Fruit fly (Drosophila melanogaster) whole organism, embryonic: Measurements from ENCODE around the gene CG42302.
A peak's percentile ranks its signal among the peaks of the same experiment; 100 is the strongest.

ENCODE experiments used
- ATbp ChIP-seq: fragments of 200-800 bp; sonication (Bioruptor generic); optimal IDR thresholded peaks from 2 replicates; lab custom pipeline; 2017; ENCODE audit warnings: missing biosample characterization, mild to moderate bottlenecking, missing genetic modification characterization, missing genetic modification reagents
- B-H1 ChIP-seq: fragments of 200-800 bp; sonication (Bioruptor generic); IDR thresholded peaks from 3 replicates; pipeline ENCODE4 v1.3.6; 2022; ENCODE audit warnings: missing biosample characterization, missing genetic modification characterization
- C15 ChIP-seq: fragments of 200-800 bp; sonication (Bioruptor generic); IDR thresholded peaks from 3 replicates; pipeline ENCODE4 v1.3.6; 2022; ENCODE audit warnings: missing biosample characterization, missing genetic modification characterization
- CG10431 ChIP-seq: fragments of 200-800 bp; sonication (Bioruptor generic); optimal IDR thresholded peaks from 3 replicates; lab custom pipeline; 2018; ENCODE audit warnings: missing biosample characterization, mild to moderate bottlenecking, missing genetic modification characterization
- CG10565 ChIP-seq: fragments of 200-800 bp; sonication (Bioruptor generic); optimal IDR thresholded peaks from 3 replicates; lab custom pipeline; 2016; ENCODE audit warnings: missing biosample characterization, mild to moderate bottlenecking, missing genetic modification characterization
- CG11085 ChIP-seq: fragments of 200-800 bp; sonication (Bioruptor generic); IDR thresholded peaks from 2 replicates; pipeline ENCODE4 v1.3.6; 2022; ENCODE audit warnings: missing biosample characterization, missing genetic modification characterization
- CG11456 ChIP-seq: fragments of 200-800 bp; sonication (Bioruptor generic); IDR thresholded peaks from 3 replicates; pipeline ENCODE4 v1.3.6; 2022; ENCODE audit warnings: missing biosample characterization, missing genetic modification characterization
- CG12071 ChIP-seq: fragments of 200-800 bp; sonication (Bioruptor generic); optimal IDR thresholded peaks from 3 replicates; lab custom pipeline; 2018; ENCODE audit warnings: missing biosample characterization, mild to moderate bottlenecking, missing genetic modification characterization
- CG13894 ChIP-seq: fragments of 200-800 bp; sonication (Bioruptor generic); optimal IDR thresholded peaks from 3 replicates; lab custom pipeline; 2018; ENCODE audit warnings: missing biosample characterization, mild to moderate bottlenecking, missing genetic modification characterization, moderate library complexity
- CG15514 ChIP-seq: fragments of 200-800 bp; sonication (Bioruptor generic); optimal IDR thresholded peaks from 3 replicates; lab custom pipeline; 2017; ENCODE audit warnings: missing biosample characterization, missing genetic modification characterization, mild to moderate bottlenecking, moderate library complexity, missing genetic modification reagents
- CG15696 ChIP-seq: fragments of 200-800 bp; sonication (Bioruptor generic); optimal IDR thresholded peaks from 2 replicates; lab custom pipeline; 2019; ENCODE audit warnings: missing biosample characterization, mild to moderate bottlenecking, missing genetic modification characterization, moderate library complexity
- CG1792 ChIP-seq: fragments of 200-800 bp; sonication (Bioruptor generic); optimal IDR thresholded peaks from 2 replicates; lab custom pipeline; 2016; ENCODE audit warnings: missing biosample characterization, missing genetic modification characterization
- CG18619 ChIP-seq: fragments of 200-800 bp; sonication (Bioruptor generic); optimal IDR thresholded peaks from 3 replicates; lab custom pipeline; 2017; ENCODE audit warnings: missing biosample characterization, mild to moderate bottlenecking, missing genetic modification characterization
- CG2129 ChIP-seq: fragments of 200-800 bp; sonication (Bioruptor generic); IDR thresholded peaks from 2 replicates; pipeline ENCODE4 v1.3.6; 2022; ENCODE audit warnings: missing biosample characterization, missing genetic modification characterization; ENCODE audit not compliant: partially characterized antibody
- CG30403 ChIP-seq: fragments of 200-800 bp; sonication (Bioruptor generic); optimal IDR thresholded peaks from 3 replicates; lab custom pipeline; 2016; ENCODE audit warnings: missing biosample characterization, missing genetic modification characterization
- CG32772 ChIP-seq: fragments of 200-800 bp; sonication (Bioruptor generic); IDR thresholded peaks from 2 replicates; pipeline ENCODE4 v1.3.6; 2022; ENCODE audit warnings: missing biosample characterization, missing genetic modification characterization
- CG3847 ChIP-seq: fragments of 200-800 bp; sonication (Bioruptor generic); IDR thresholded peaks from 2 replicates; pipeline ENCODE4 v1.3.6; 2022; ENCODE audit warnings: missing biosample characterization, missing genetic modification characterization
- CG3995 ChIP-seq: fragments of 200-800 bp; sonication (Bioruptor generic); optimal IDR thresholded peaks from 3 replicates; lab custom pipeline; 2016; ENCODE audit warnings: missing biosample characterization, missing genetic modification characterization
- CG4282 ChIP-seq: fragments of 200-800 bp; sonication (Bioruptor generic); optimal IDR thresholded peaks from 2 replicates; lab custom pipeline; 2016; ENCODE audit warnings: missing biosample characterization, missing genetic modification characterization
- CG6765 ChIP-seq: fragments of 200-800 bp; sonication (Bioruptor generic); optimal IDR thresholded peaks from 3 replicates; lab custom pipeline; 2017; ENCODE audit warnings: missing biosample characterization, mild to moderate bottlenecking, missing genetic modification characterization
- CG9215 ChIP-seq: fragments of 200-800 bp; sonication (Bioruptor generic); IDR thresholded peaks from 2 replicates; pipeline ENCODE4 v1.3.6; 2022; ENCODE audit warnings: missing biosample characterization, missing genetic modification characterization
- Chrac-16 ChIP-seq: fragments of 200-800 bp; sonication (Bioruptor generic); optimal IDR thresholded peaks from 3 replicates; lab custom pipeline; 2016; ENCODE audit warnings: missing biosample characterization, missing genetic modification characterization
- CoRest ChIP-seq: fragments of 200-800 bp; sonication (Bioruptor generic); optimal IDR thresholded peaks from 3 replicates; lab custom pipeline; 2018; ENCODE audit warnings: missing biosample characterization, mild to moderate bottlenecking, missing genetic modification characterization, moderate library complexity
- CrebB ChIP-seq: fragments of 200-800 bp; sonication (Bioruptor generic); optimal IDR thresholded peaks from 3 replicates; lab custom pipeline; 2018; ENCODE audit warnings: missing biosample characterization, mild to moderate bottlenecking, missing genetic modification characterization
- D ChIP-seq, 2 experiments: fragments of 200-800 bp in 1 of 2; fragments of >200 bp in 1 of 2; sonication (Bioruptor generic) in 1 of 2; optimal IDR thresholded peaks; 2 replicates in 1 of 2; 3 replicates in 1 of 2; lab custom pipeline; 2017; ENCODE audit warnings: mild to moderate bottlenecking in 1 of 2, missing biosample characterization in 1 of 2, missing genetic modification characterization in 1 of 2, missing genetic modification reagents in 1 of 2
- Dip3 ChIP-seq: fragments of 200-800 bp; sonication (Bioruptor generic); optimal IDR thresholded peaks from 3 replicates; lab custom pipeline; 2016; ENCODE audit warnings: missing biosample characterization, missing genetic modification characterization
- Ets65A ChIP-seq: fragments of 200-800 bp; sonication (Bioruptor generic); peaks from one replicate; lab custom pipeline; 2016; ENCODE audit warnings: missing biosample characterization, missing genetic modification characterization
- H2.0 ChIP-seq: fragments of 200-800 bp; sonication (Bioruptor generic); IDR thresholded peaks from 2 replicates; pipeline ENCODE4 v1.3.6; 2022; ENCODE audit warnings: missing biosample characterization, missing genetic modification characterization
- Nf-YB ChIP-seq: fragments of 200-800 bp; sonication (Bioruptor generic); optimal IDR thresholded peaks from 3 replicates; lab custom pipeline; 2019; ENCODE audit warnings: missing biosample characterization, mild to moderate bottlenecking, missing genetic modification characterization, moderate library complexity
- NfI ChIP-seq: fragments of 200-800 bp; sonication (Bioruptor generic); optimal IDR thresholded peaks from 3 replicates; lab custom pipeline; 2018; ENCODE audit warnings: missing biosample characterization, mild to moderate bottlenecking, missing genetic modification characterization, moderate library complexity
- Sox100B ChIP-seq: fragments of 200-800 bp; sonication (Bioruptor generic); optimal IDR thresholded peaks from 3 replicates; lab custom pipeline; 2018; ENCODE audit warnings: missing biosample characterization, mild to moderate bottlenecking, missing genetic modification characterization
- Trl ChIP-seq, 3 experiments: fragments of >200 bp in 2 of 3; fragments of 200-800 bp in 1 of 3; sonication (Bioruptor generic) in 1 of 3; optimal IDR thresholded peaks; 2 replicates in 1 of 3; 3 replicates in 2 of 3; lab custom pipeline; 2016 to 2017; ENCODE audit warnings: missing biosample characterization in 1 of 3, missing genetic modification characterization in 1 of 3
- ara ChIP-seq: fragments of 200-800 bp; sonication (Bioruptor generic); IDR thresholded peaks from 2 replicates; pipeline ENCODE4 v1.3.6; 2022; ENCODE audit warnings: missing biosample characterization, missing genetic modification characterization
- cg ChIP-seq: fragments of 200-800 bp; sonication (Bioruptor generic); optimal IDR thresholded peaks from 3 replicates; lab custom pipeline; 2019; ENCODE audit warnings: missing biosample characterization, mild to moderate bottlenecking, missing genetic modification characterization, moderate library complexity
- croc ChIP-seq: fragments of 200-800 bp; sonication (Bioruptor generic); conservative IDR thresholded peaks from 3 replicates; pipeline ENCODE4 v1.3.6; 2022; ENCODE audit warnings: missing biosample characterization, missing genetic modification characterization
- cwo ChIP-seq: fragments of 200-800 bp; sonication (Bioruptor generic); optimal IDR thresholded peaks from 3 replicates; lab custom pipeline; 2017; ENCODE audit warnings: missing biosample characterization, missing genetic modification characterization, mild to moderate bottlenecking, moderate library complexity, missing genetic modification reagents
- da ChIP-seq: fragments of 200-800 bp; sonication (Bioruptor generic); optimal IDR thresholded peaks from 2 replicates; lab custom pipeline; 2016; ENCODE audit warnings: missing biosample characterization, missing genetic modification characterization
- fd3F ChIP-seq: fragments of 200-800 bp; sonication (Bioruptor generic); optimal IDR thresholded peaks from 2 replicates; lab custom pipeline; 2018; ENCODE audit warnings: missing biosample characterization, mild to moderate bottlenecking, missing genetic modification characterization, moderate library complexity
- gem ChIP-seq: fragments of 200-800 bp; sonication (Bioruptor generic); optimal IDR thresholded peaks from 2 replicates; lab custom pipeline; 2019; ENCODE audit warnings: missing biosample characterization, mild to moderate bottlenecking, missing genetic modification characterization, moderate library complexity
- grn ChIP-seq: fragments of 200-800 bp; sonication (Bioruptor generic); optimal IDR thresholded peaks from 3 replicates; lab custom pipeline; 2017; ENCODE audit warnings: missing biosample characterization, missing genetic modification characterization
- hkb ChIP-seq, 2 experiments: fragments of 200-800 bp in 1 of 2; fragments of >200 bp in 1 of 2; sonication (Bioruptor generic) in 1 of 2; IDR thresholded peaks in 1 of 2; optimal IDR thresholded peaks in 1 of 2; 2 replicates each; pipeline versions ENCODE4 v1.3.6 to Lab custom; 2017 to 2022; ENCODE audit warnings: missing biosample characterization in 1 of 2, missing genetic modification characterization in 1 of 2
- luna ChIP-seq: fragments of 200-800 bp; sonication (Bioruptor generic); optimal IDR thresholded peaks from 2 replicates; lab custom pipeline; 2016; ENCODE audit warnings: missing biosample characterization, missing genetic modification characterization
- pfk ChIP-seq: fragments of 200-800 bp; sonication (Bioruptor generic); optimal IDR thresholded peaks from 2 replicates; lab custom pipeline; 2018; ENCODE audit warnings: missing biosample characterization, mild to moderate bottlenecking, missing genetic modification characterization, moderate library complexity
- pum ChIP-seq: fragments of 200-800 bp; sonication (Bioruptor generic); optimal IDR thresholded peaks from 2 replicates; lab custom pipeline; 2016; ENCODE audit warnings: missing biosample characterization, missing genetic modification characterization
- run ChIP-seq: fragments of 200-800 bp; sonication (Bioruptor generic); optimal IDR thresholded peaks from 3 replicates; lab custom pipeline; 2018; ENCODE audit warnings: missing biosample characterization, mild to moderate bottlenecking, missing genetic modification characterization
- slou ChIP-seq: fragments of 200-800 bp; sonication (Bioruptor generic); optimal IDR thresholded peaks from 3 replicates; lab custom pipeline; 2016; ENCODE audit warnings: missing biosample characterization, missing genetic modification characterization
- tio ChIP-seq: fragments of 200-800 bp; sonication (Bioruptor generic); optimal IDR thresholded peaks from 2 replicates; lab custom pipeline; 2017; ENCODE audit warnings: missing biosample characterization, missing genetic modification characterization, inconsistent platforms
- twi ChIP-seq: fragments of 200-800 bp; optimal IDR thresholded peaks from 2 replicates; lab custom pipeline; 2019; ENCODE audit warnings: missing biosample characterization, mild to moderate bottlenecking, missing genetic modification characterization, moderate library complexity
- zen2 ChIP-seq: fragments of 200-800 bp; sonication (Bioruptor generic); IDR thresholded peaks from 3 replicates; pipeline ENCODE4 v1.3.6; 2022; ENCODE audit warnings: missing biosample characterization, missing genetic modification characterization; ENCODE audit not compliant: partially characterized antibody

CG42302 gene

dm6 chrX:18774818-18775343 lies 49.4 kb upstream of the CG42302 start, which contains the start of gene CG6891 (continued):
- 0 out of 3 replicates have a peak, but pooled peaks have one; percentile 25 for TF ChIP-seq CG11456 (GFP tag; lab: Robert Waterston, UW)
- no peak for TF ChIP-seq croc (GFP tag; lab: Robert Waterston, UW)
- TF ChIP-seq Trl (optimal IDR thresholded peaks at IDR 0.05; lab: Kevin White, UChicago) = no peak
- peak; percentile 19 for TF ChIP-seq Trl (GFP tag; optimal IDR thresholded peaks at IDR 0.05; lab: Kevin White, UChicago)
- peak; percentile 15 for TF ChIP-seq NfI
- TF ChIP-seq twi (tag; lab: Kevin White, UChicago) = peak; percentile 27
- TF ChIP-seq CG2129 (GFP tag; lab: Robert Waterston, UW) = no peak
- no peak for TF ChIP-seq pfk (GFP tag; lab: Kevin White, UChicago)
- TF ChIP-seq gem (tag; lab: Kevin White, UChicago) = peak; percentile 55
- no peak for TF ChIP-seq luna (GFP tag; lab: Kevin White, UChicago)
- no peak for TF ChIP-seq CG15696 (tag; lab: Kevin White, UChicago)
- TF ChIP-seq cwo (GFP tag; lab: Kevin White, UChicago) = no peak
- no peak for TF ChIP-seq CG3995 (GFP tag; lab: Kevin White, UChicago)
- TF ChIP-seq CG12071 (GFP tag; lab: Kevin White, UChicago) = no peak
- TF ChIP-seq H2.0 (GFP tag; lab: Robert Waterston, UW) = no peak
- no peak for TF ChIP-seq Sox100B
- peak; percentile 71 for TF ChIP-seq Ets65A
- TF ChIP-seq CG1792 = no peak
- peak; percentile 5 for TF ChIP-seq CG15514 (GFP tag; lab: Kevin White, UChicago)
- TF ChIP-seq Chrac-16 (GFP tag; lab: Kevin White, UChicago) = no peak
- no peak for TF ChIP-seq D (optimal IDR thresholded peaks at IDR 0.05; lab: Kevin White, UChicago)
- no peak for TF ChIP-seq D (GFP tag; optimal IDR thresholded peaks at IDR 0.05; lab: Kevin White, UChicago)
- no peak for TF ChIP-seq CG10565 (GFP tag; lab: Kevin White, UChicago)
- 0 out of 2 replicates have a peak, but pooled peaks have one; percentile 13 for TF ChIP-seq CG3847 (GFP tag; lab: Robert Waterston, UW)
- no peak for TF ChIP-seq C15 (GFP tag; lab: Robert Waterston, UW)
- TF ChIP-seq CG13894 (tag; lab: Kevin White, UChicago) = no peak
- TF ChIP-seq CG10431 (GFP tag; lab: Kevin White, UChicago) = peak; percentile 47
- no peak for TF ChIP-seq CG6765 (GFP tag; lab: Kevin White, UChicago)
- TF ChIP-seq pum (GFP tag; lab: Kevin White, UChicago) = peak; percentile 39
- TF ChIP-seq tio (GFP tag; lab: Kevin White, UChicago) = no peak
- no peak for TF ChIP-seq CG32772 (GFP tag; lab: Robert Waterston, UW)
- TF ChIP-seq CG9215 (GFP tag; lab: Robert Waterston, UW) = no peak
- TF ChIP-seq CG18619 (GFP tag; lab: Kevin White, UChicago) = no peak
- TF ChIP-seq da = peak; percentile 49
- TF ChIP-seq B-H1 = no peak
- no peak for TF ChIP-seq cg (GFP tag; lab: Kevin White, UChicago)
- TF ChIP-seq hkb (optimal IDR thresholded peaks at IDR 0.05; lab: Kevin White, UChicago) = no peak
- TF ChIP-seq hkb (GFP tag; IDR thresholded peaks at IDR 0.05; lab: Robert Waterston, UW) = peak; percentile 29; the same call in 1 of the 2 replicates
- TF ChIP-seq run (tag; lab: Kevin White, UChicago) = no peak
- no peak for TF ChIP-seq grn (GFP tag; lab: Kevin White, UChicago)
- TF ChIP-seq ara (GFP tag; lab: Robert Waterston, UW) = peak; percentile 57
- TF ChIP-seq CG30403 (GFP tag; lab: Kevin White, UChicago) = peak; percentile 43
- TF ChIP-seq Dip3 = no peak
- TF ChIP-seq slou (GFP tag; lab: Kevin White, UChicago) = no peak
- TF ChIP-seq ATbp (GFP tag; lab: Kevin White, UChicago) = peak; percentile 7
- TF ChIP-seq Nf-YB (GFP tag; lab: Kevin White, UChicago) = no peak
- 0 out of 3 replicates have a peak, but pooled peaks have one; percentile 32 for TF ChIP-seq zen2
- no peak for TF ChIP-seq CrebB (tag; lab: Kevin White, UChicago)
- TF ChIP-seq CoRest (tag; lab: Kevin White, UChicago) = peak; percentile 16
- TF ChIP-seq CG4282 = no peak
- TF ChIP-seq fd3F (GFP tag; lab: Kevin White, UChicago) = no peak
- no peak for TF ChIP-seq CG11085 (GFP tag; lab: Robert Waterston, UW)
